Worm (Caenorhabditis elegans) whole organism, L4 larva: Measurements from ENCODE around the gene R12G8.1.
A peak's percentile ranks its signal among the peaks of the same experiment; 100 is the strongest.

Source experiments
- D1046.2 ChIP-seq: fragments of 200-800 bp; sonication (Bioruptor generic); IDR thresholded peaks from 2 replicates; pipeline ENCODE4 v1.3.6; 2022; ENCODE audit warnings: missing genetic modification characterization, missing compliant biosample characterization
- F10B5.3 ChIP-seq: sonication (generic microtip); optimal IDR thresholded peaks from 2 replicates; lab custom pipeline; 2016; ENCODE audit warnings: mild to moderate bottlenecking, missing genetic modification characterization, missing compliant biosample characterization
- F44E2.7 ChIP-seq: fragments of 200-800 bp; sonication (Bioruptor generic); IDR thresholded peaks from 2 replicates; pipeline ENCODE4 v2.1.2; 2022; ENCODE audit warnings: missing genetic modification characterization, missing compliant biosample characterization
- T26A8.4 ChIP-seq: fragments of 200-800 bp; sonication (Bioruptor generic); IDR thresholded peaks from 2 replicates; pipeline ENCODE4 v1.3.6; 2022; ENCODE audit warnings: missing genetic modification characterization, missing compliant biosample characterization
- ZK337.2 ChIP-seq: fragments of 200-800 bp; sonication (Bioruptor generic); IDR thresholded peaks from 2 replicates; pipeline ENCODE4 v1.3.6; 2022; ENCODE audit warnings: missing genetic modification reagents, missing genetic modification characterization, missing compliant biosample characterization
- aha-1 ChIP-seq: fragments of 150-350 bp; peaks from one replicate; lab custom pipeline; 2014; ENCODE audit warnings: missing biosample characterization, missing genetic modification characterization
- aly-2 ChIP-seq: sonication (generic microtip); optimal IDR thresholded peaks from 2 replicates; lab custom pipeline; 2018; ENCODE audit warnings: missing biosample characterization, missing genetic modification characterization
- attf-4 ChIP-seq: sonication (generic microtip); optimal IDR thresholded peaks from 3 replicates; lab custom pipeline; 2017; ENCODE audit warnings: missing biosample characterization, missing genetic modification characterization
- ceh-28 ChIP-seq: fragments of 150-350 bp; optimal IDR thresholded peaks from 2 replicates; lab custom pipeline; 2014; ENCODE audit warnings: missing biosample characterization, missing genetic modification reagents, missing genetic modification characterization
- ceh-82 ChIP-seq: sonication (generic microtip); optimal IDR thresholded peaks from 2 replicates; lab custom pipeline; 2017; ENCODE audit warnings: missing biosample characterization, missing genetic modification characterization
- cey-2 ChIP-seq: sonication (generic microtip); optimal IDR thresholded peaks from 3 replicates; lab custom pipeline; 2017; ENCODE audit warnings: missing genetic modification characterization, mild to moderate bottlenecking, missing compliant biosample characterization, antibody characterized with exemption, borderline replicate concordance; ENCODE audit not compliant: insufficient read depth
- daf-12 ChIP-seq: fragments of 150-350 bp; optimal IDR thresholded peaks from 2 replicates; lab custom pipeline; 2014; ENCODE audit warnings: missing biosample characterization, missing genetic modification reagents, missing genetic modification characterization
- daf-8 ChIP-seq: fragments of 200-800 bp; sonication (Bioruptor generic); IDR thresholded peaks from 2 replicates; pipeline ENCODE4 v1.3.6; 2022; ENCODE audit warnings: missing genetic modification characterization, missing compliant biosample characterization
- dpl-1 ChIP-seq: fragments of 150-350 bp; optimal IDR thresholded peaks from 2 replicates; lab custom pipeline; 2014; ENCODE audit warnings: missing biosample characterization, missing genetic modification reagents, missing genetic modification characterization
- egl-27 ChIP-seq: sonication (generic microtip); optimal IDR thresholded peaks from 3 replicates; lab custom pipeline; 2017; ENCODE audit warnings: missing biosample characterization, missing genetic modification reagents, missing genetic modification characterization
- egl-43 ChIP-seq: fragments of 200-800 bp; sonication (Bioruptor generic); IDR thresholded peaks from 2 replicates; pipeline ENCODE4 v1.3.6; 2022; ENCODE audit warnings: missing genetic modification reagents, missing genetic modification characterization, missing compliant biosample characterization
- gei-8 ChIP-seq: fragments of 200-800 bp; sonication (Bioruptor generic); optimal IDR thresholded peaks from 2 replicates; lab custom pipeline; 2018; ENCODE audit warnings: mild to moderate bottlenecking, missing genetic modification characterization, missing compliant biosample characterization
- lim-7 ChIP-seq: fragments of 200-800 bp; sonication (Bioruptor generic); IDR thresholded peaks from 2 replicates; pipeline ENCODE4 v1.3.6; 2022; ENCODE audit warnings: missing genetic modification characterization, missing compliant biosample characterization
- lin-13 ChIP-seq: fragments of 150-350 bp; optimal IDR thresholded peaks from 2 replicates; lab custom pipeline; 2014; ENCODE audit warnings: missing biosample characterization, missing genetic modification reagents, missing genetic modification characterization
- lin-38 ChIP-seq: fragments of 200-800 bp; sonication (Bioruptor generic); IDR thresholded peaks from 2 replicates; pipeline ENCODE4 v1.3.6; 2022; ENCODE audit warnings: missing genetic modification reagents, missing genetic modification characterization, missing compliant biosample characterization
- lin-39 ChIP-seq: fragments of 150-350 bp; optimal IDR thresholded peaks from 2 replicates; lab custom pipeline; 2014; ENCODE audit warnings: missing biosample characterization, missing genetic modification reagents, missing genetic modification characterization
- madf-5 ChIP-seq, 2 experiments: fragments of 200-800 bp; sonication (Bioruptor generic); IDR thresholded peaks; 2 replicates each; pipeline ENCODE4 v1.3.6; 2022; ENCODE audit warnings: missing compliant biosample characterization in 2 of 2, missing genetic modification characterization in 2 of 2
- mes-2 ChIP-seq: sonication (generic microtip); optimal IDR thresholded peaks from 2 replicates; lab custom pipeline; 2016; ENCODE audit warnings: missing genotype, mild to moderate bottlenecking, missing genetic modification characterization, missing compliant biosample characterization; ENCODE audit not compliant: poor library complexity, severe bottlenecking
- mxl-2 ChIP-seq: fragments of 200-800 bp; sonication (Bioruptor generic); conservative IDR thresholded peaks from 2 replicates; pipeline ENCODE4 v1.3.6; 2022; ENCODE audit warnings: missing genetic modification reagents, missing genetic modification characterization, missing compliant biosample characterization
- nhr-10 ChIP-seq: fragments of 150-350 bp; optimal IDR thresholded peaks from 2 replicates; lab custom pipeline; 2014; ENCODE audit warnings: missing biosample characterization, missing genetic modification characterization
- nhr-102 ChIP-seq: sonication (generic microtip); optimal IDR thresholded peaks from 2 replicates; lab custom pipeline; 2016; ENCODE audit warnings: mild to moderate bottlenecking, missing genetic modification characterization, moderate library complexity, missing compliant biosample characterization
- nhr-111 ChIP-seq: fragments of 200-800 bp; sonication (Bioruptor generic); optimal IDR thresholded peaks from 2 replicates; lab custom pipeline; 2018; ENCODE audit warnings: mild to moderate bottlenecking, missing genetic modification characterization, missing compliant biosample characterization
- nhr-41 ChIP-seq: fragments of 200-800 bp; sonication (Bioruptor generic); IDR thresholded peaks from 2 replicates; pipeline ENCODE4 v1.3.6; 2022; ENCODE audit warnings: missing genetic modification reagents, missing genetic modification characterization, missing compliant biosample characterization
- nhr-6 ChIP-seq: fragments of 150-350 bp; optimal IDR thresholded peaks from 2 replicates; lab custom pipeline; 2014; ENCODE audit warnings: missing biosample characterization, missing genetic modification characterization
- nhr-76 ChIP-seq: fragments of 150-350 bp; optimal IDR thresholded peaks from 2 replicates; lab custom pipeline; 2014; ENCODE audit warnings: missing biosample characterization, missing genetic modification characterization
- nhr-77 ChIP-seq: fragments of 150-350 bp; optimal IDR thresholded peaks from 2 replicates; lab custom pipeline; 2014; ENCODE audit warnings: missing biosample characterization, missing genetic modification characterization
- pha-4 ChIP-seq, 2 experiments: fragments of 150-350 bp in 1 of 2; fragments of 200-800 bp in 1 of 2; sonication (Bioruptor generic) in 1 of 2; IDR thresholded peaks in 1 of 2; optimal IDR thresholded peaks in 1 of 2; 2 replicates each; pipeline versions ENCODE4 v1.3.6 to Lab custom; 2014 to 2022; ENCODE audit warnings: missing genetic modification characterization in 2 of 2, missing genetic modification reagents in 2 of 2, missing biosample characterization in 1 of 2, missing compliant biosample characterization in 1 of 2
- pqm-1 ChIP-seq: sonication (generic microtip); optimal IDR thresholded peaks from 2 replicates; lab custom pipeline; 2017; ENCODE audit warnings: missing biosample characterization, missing genetic modification characterization
- tag-97 ChIP-seq: fragments of 200-800 bp; sonication (Bioruptor generic); IDR thresholded peaks from 2 replicates; pipeline ENCODE4 v1.3.6; 2022; ENCODE audit warnings: missing genetic modification characterization, missing compliant biosample characterization
- tra-1 ChIP-seq: fragments of 200-800 bp; sonication (Bioruptor generic); IDR thresholded peaks from 2 replicates; pipeline ENCODE4 v1.3.6; 2022; ENCODE audit warnings: missing genetic modification reagents, missing genetic modification characterization, missing compliant biosample characterization
- unc-62 ChIP-seq, 3 experiments: fragments of 150-350 bp in 1 of 3; sonication (generic microtip); optimal IDR thresholded peaks in 2 of 3; peaks in 1 of 3; 1 replicate in 1 of 3; 2 replicates in 2 of 3; lab custom pipeline; 2014 to 2017; ENCODE audit warnings: missing biosample characterization in 3 of 3, missing genetic modification characterization in 3 of 3, missing genetic modification reagents in 3 of 3, missing genotype in 1 of 3
- zag-1 ChIP-seq: fragments of 150-350 bp; optimal IDR thresholded peaks from 2 replicates; lab custom pipeline; 2014; ENCODE audit warnings: missing biosample characterization, missing genetic modification characterization
- zfp-2 ChIP-seq: sonication (generic microtip); optimal IDR thresholded peaks from 2 replicates; lab custom pipeline; 2016; ENCODE audit warnings: mild to moderate bottlenecking, missing genetic modification characterization, missing compliant biosample characterization
- zip-2 ChIP-seq: fragments of 150-350 bp; optimal IDR thresholded peaks from 2 replicates; lab custom pipeline; 2014; ENCODE audit warnings: missing biosample characterization, missing genetic modification characterization
- ztf-11 ChIP-seq: fragments of 150-350 bp; optimal IDR thresholded peaks from 2 replicates; lab custom pipeline; 2014; ENCODE audit warnings: missing biosample characterization, missing genetic modification characterization

Gene R12G8.1

DNA sequence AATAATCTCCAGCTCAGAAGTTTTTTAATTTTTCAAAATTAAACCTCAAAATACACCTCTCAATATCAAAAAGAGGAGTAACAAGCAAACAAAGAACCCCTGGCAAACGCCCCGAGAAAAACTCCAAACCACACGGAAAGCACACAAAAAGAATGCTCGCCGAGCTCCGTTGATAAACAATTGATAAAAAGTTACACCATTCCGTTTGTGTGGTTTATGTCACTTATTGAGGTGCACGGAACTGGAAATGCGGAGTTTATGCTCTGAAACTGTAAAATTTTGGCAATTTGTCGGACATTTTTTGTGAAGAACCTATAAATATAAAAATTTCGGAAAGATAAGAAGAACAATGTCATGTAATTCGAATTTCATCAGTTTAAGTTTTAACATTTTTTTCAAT is 3.3 kb upstream of the R12G8.1 start (continued):
- no peak for TF ChIP-seq attf-4 (tag; lab: Kevin White, UChicago)
- TF ChIP-seq egl-27 (tag; lab: Kevin White, UChicago): no peak
- TF ChIP-seq daf-8 (GFP tag; lab: Robert Waterston, UW): no peak
- TF ChIP-seq pqm-1 (tag; lab: Kevin White, UChicago): peak; percentile 85
- TF ChIP-seq mxl-2: no peak
- TF ChIP-seq F44E2.7: no peak
- TF ChIP-seq tag-97 (GFP tag; lab: Robert Waterston, UW): no peak
- TF ChIP-seq dpl-1 (GFP tag; lab: Kevin White, UChicago): no peak
- no peak for TF ChIP-seq lin-39 (tag; lab: Kevin White, UChicago)
- no peak for TF ChIP-seq cey-2 (tag; lab: Kevin White, UChicago)
- TF ChIP-seq nhr-41 (GFP tag; lab: Robert Waterston, UW): no peak
- TF ChIP-seq aha-1 (tag; lab: Kevin White, UChicago): no peak
- TF ChIP-seq mes-2 (tag; lab: Kevin White, UChicago): no peak
- TF ChIP-seq nhr-76 (tag; lab: Kevin White, UChicago): no peak
- no peak for TF ChIP-seq F10B5.3 (tag; lab: Kevin White, UChicago)
- no peak for TF ChIP-seq D1046.2
- no peak for TF ChIP-seq lin-13 (GFP tag; lab: Kevin White, UChicago)
- no peak for TF ChIP-seq egl-43 (GFP tag; lab: Robert Waterston, UW)
- TF ChIP-seq T26A8.4 (GFP tag; lab: Robert Waterston, UW): no peak
- peak; percentile 41 for TF ChIP-seq nhr-77 (tag; lab: Kevin White, UChicago)

DNA sequence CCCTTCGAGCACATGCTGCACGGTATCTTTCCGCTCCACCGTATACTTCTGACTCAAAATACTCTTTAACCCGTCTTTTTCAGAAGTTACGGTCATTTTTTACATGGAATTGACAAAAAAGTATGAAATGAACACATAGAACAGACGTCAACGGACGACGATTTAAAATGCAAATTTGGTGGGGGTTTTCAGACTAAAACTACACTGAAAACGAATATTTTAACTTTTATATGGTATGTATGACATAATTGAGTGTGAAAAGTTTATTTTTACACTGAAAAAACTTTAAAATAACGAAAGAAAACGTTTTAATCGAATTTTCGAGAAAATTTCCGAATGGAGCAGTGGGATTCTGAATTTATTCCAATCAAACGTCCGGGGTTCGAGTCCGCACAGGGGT is 2.1 kb downstream of the R12G8.1 start, which contains the start of gene twk-36:
twk-36 (minus strand) TSS at position 101 of the 400 bp plus-strand sequence.
- TF ChIP-seq madf-5 (GFP tag; IDR thresholded peaks at IDR 0.05; lab: Robert Waterston, UW) (no peak), nhr-10 (tag; lab: Kevin White, UChicago) (no peak), lim-7 (GFP tag; lab: Robert Waterston, UW) (no peak), T26A8.4 (GFP tag; lab: Robert Waterston, UW) (no peak), zag-1 (tag; lab: Kevin White, UChicago) (no peak), lin-38 (GFP tag; lab: Robert Waterston, UW) (no peak), mxl-2 (no peak), gei-8 (GFP tag; lab: Kevin White, UChicago) (no peak), ztf-11 (tag; lab: Kevin White, UChicago) (no peak), daf-12 (no peak), nhr-77 (tag; lab: Kevin White, UChicago) (no peak), pha-4 (GFP tag; IDR thresholded peaks at IDR 0.05; lab: Robert Waterston, UW) (no peak), pha-4 (tag; optimal IDR thresholded peaks at IDR 0.05; lab: Kevin White, UChicago) (no peak), zip-2 (no peak), nhr-111 (GFP tag; lab: Kevin White, UChicago) (no peak), ceh-28 (tag; lab: Kevin White, UChicago) (no peak), tra-1 (GFP tag; lab: Robert Waterston, UW) (no peak), aly-2 (tag; lab: Kevin White, UChicago) (no peak), ceh-82 (tag; lab: Kevin White, UChicago) (no peak)
- TF ChIP-seq, all 104 proteins: peak for 0

DNA sequence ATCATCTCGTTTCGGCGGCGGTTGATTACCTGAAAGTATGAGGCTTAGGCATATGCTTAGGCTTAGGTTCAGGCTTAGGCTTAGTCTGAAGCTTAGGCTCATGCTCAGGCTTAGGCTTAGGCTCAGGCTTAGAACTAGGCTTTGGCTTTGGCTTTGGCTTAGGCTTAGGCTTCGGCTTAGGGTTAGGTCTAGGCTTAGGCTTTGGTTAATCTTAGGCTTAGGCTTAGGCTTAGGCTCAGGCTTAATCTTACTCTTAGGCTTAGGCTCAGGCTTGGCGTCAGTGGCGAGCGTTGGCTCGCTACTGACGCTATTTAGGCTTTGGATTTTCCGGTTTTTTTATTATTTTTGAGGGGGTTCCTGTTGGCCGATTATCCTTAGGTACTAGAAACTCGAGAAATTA is 5.2 kb downstream of the R12G8.1 start:
- TF ChIP-seq nhr-102 (tag; lab: Kevin White, UChicago): no peak
- no peak for TF ChIP-seq zfp-2
- no peak for TF ChIP-seq ZK337.2
- no peak for TF ChIP-seq unc-62 (GFP tag; optimal IDR thresholded peaks at IDR 0.05 in 1 of 2; lab: Kevin White, UChicago)
- no peak for TF ChIP-seq unc-62 (tag; optimal IDR thresholded peaks at IDR 0.05; lab: Kevin White, UChicago)
- no peak for TF ChIP-seq nhr-6 (tag; lab: Kevin White, UChicago)
- no peak for TF ChIP-seq F10B5.3 (tag; lab: Kevin White, UChicago)
